Worm (Caenorhabditis elegans): ENCODE data around the gene K08H2.2.

The K08H2.2 gene

DNA sequence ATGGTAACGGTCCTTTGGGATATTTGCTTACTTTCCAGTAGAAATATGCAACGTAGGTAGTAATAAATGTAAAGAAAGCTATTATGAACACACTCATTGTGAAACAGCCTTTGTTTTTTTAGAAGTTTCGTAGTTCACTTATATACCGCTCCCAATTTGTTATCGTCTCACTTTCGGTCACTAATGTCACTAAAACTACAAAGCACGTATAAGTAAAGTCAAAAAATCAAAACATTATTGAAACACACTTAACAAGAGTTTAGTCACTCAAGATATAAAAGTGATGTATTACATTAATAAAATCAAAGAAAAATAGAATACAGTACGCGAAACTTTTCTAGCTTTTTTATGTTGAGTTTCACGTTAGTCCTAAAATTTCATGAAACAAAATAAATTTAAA, 39.3 kb upstream of the K08H2.2 start, which contains the start of gene cyp-14A3:
TSS of gene cyp-14A3 (minus strand) at position 101 of the 400 bp plus-strand sequence.
- no peak for TF ChIP-seq T07F8.4 (tag; optimal IDR thresholded peaks at IDR 0.05)
- no peak for TF ChIP-seq lsl-1 (GFP tag; optimal IDR thresholded peaks at IDR 0.05)
- no peak for TF ChIP-seq pbrm-1 (GFP tag; IDR thresholded peaks at IDR 0.05)
- TF ChIP-seq B0019.2 (GFP tag; conservative IDR thresholded peaks at IDR 0.05) = no peak
- no peak for TF ChIP-seq nhr-90 (tag; optimal IDR thresholded peaks at IDR 0.05)
- no peak for TF ChIP-seq F55B11.4 (tag; optimal IDR thresholded peaks at IDR 0.05; ENCODE audit: borderline replicate concordance, insufficient read depth)
- no peak for TF ChIP-seq snpc-3.4 (tag; optimal IDR thresholded peaks at IDR 0.05)
- TF ChIP-seq ceh-91 (GFP tag; IDR thresholded peaks at IDR 0.05) = no peak
- TF ChIP-seq somi-1 (GFP tag; optimal IDR thresholded peaks at IDR 0.05) = no peak
- no peak for TF ChIP-seq nhr-80 (tag; optimal IDR thresholded peaks at IDR 0.05)

DNA sequence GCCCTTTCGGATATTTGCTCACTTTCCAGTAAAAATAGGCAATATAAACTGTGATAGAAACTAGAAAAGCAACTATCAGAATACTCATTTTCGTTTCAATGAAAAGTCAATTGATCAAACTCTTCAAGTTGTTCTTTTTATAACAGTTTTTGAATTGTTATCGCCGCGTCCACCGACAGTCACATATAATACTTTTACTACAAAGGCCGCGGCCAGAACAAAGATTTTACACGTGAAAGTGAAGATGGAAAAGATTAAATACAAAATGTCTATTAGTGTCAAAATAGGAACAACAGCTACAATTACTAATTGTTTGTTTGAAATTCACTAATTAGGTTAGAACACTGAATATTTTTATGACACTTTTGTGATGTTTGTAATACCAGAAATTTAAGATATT, 34.8 kb upstream of the K08H2.2 start, which contains the start of gene cyp-14A2:
TSS of gene cyp-14A2 (minus strand) at position 101 of the 400 bp plus-strand sequence.
- no peak for TF ChIP-seq ccch-3 (GFP tag; optimal IDR thresholded peaks at IDR 0.05)
- TF ChIP-seq nhr-80 (tag; optimal IDR thresholded peaks at IDR 0.05) = peak; percentile 35

DNA sequence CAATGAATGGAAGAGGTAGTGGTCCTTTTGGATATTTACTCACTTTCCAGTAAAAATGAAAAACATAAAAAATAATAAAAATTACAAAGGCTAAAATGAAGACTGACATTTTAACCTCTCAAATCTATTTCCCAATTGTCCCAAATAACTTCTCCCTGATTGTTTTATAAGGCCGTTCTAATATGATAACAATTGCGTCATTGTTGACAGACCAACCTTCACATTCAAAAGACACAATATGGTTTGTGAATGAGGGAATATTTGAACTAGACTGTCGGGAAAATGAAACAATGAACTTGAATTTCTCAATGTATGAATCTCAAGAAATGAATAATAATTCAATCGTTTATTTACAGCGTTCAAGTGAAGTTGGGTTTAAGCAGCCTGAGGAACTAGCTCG, 32.5 kb upstream of the K08H2.2 start, which contains the start of gene cyp-14A1:
TSS of gene cyp-14A1 (minus strand) at position 126 of the 400 bp plus-strand sequence.
- TF ChIP-seq attf-3 (GFP tag; conservative IDR thresholded peaks at IDR 0.05) (no peak), T07F8.4 (tag; optimal IDR thresholded peaks at IDR 0.05) (no peak), bed-2 (GFP tag; IDR thresholded peaks at IDR 0.05) (no peak), akir-1 (GFP tag; optimal IDR thresholded peaks at IDR 0.05) (no peak), nfyb-1 (GFP tag; IDR thresholded peaks at IDR 0.05) (no peak), Y95B8A.8 (GFP tag; IDR thresholded peaks at IDR 0.05) (no peak), T26A5.8 (tag; optimal IDR thresholded peaks at IDR 0.05) (no peak), hlh-12 (tag; optimal IDR thresholded peaks at IDR 0.05) (no peak)

DNA sequence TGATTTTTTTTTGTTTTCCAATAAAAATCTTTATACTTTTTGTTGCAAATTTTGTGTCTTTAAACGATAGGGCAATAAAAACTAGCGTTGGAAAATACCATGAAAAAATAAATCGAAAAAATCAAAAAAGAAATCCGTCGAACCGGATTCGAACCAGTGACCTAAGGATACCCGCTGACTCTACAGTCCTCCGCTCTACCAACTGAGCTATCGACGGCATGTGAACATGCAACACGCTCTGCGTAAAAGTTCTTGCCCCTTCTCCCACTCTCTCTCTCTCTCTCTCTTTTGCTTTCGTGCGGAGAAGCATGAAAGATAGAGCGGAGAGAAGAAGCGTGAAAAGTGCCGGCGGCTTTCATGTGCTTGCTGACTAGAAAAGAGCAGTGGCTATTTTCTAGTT, 29.8 kb upstream of the K08H2.2 start:
- peak; percentile 83 for TF ChIP-seq hmg-1.2 (GFP tag; IDR thresholded peaks at IDR 0.05)
- peak; percentile 55 for TF ChIP-seq somi-1 (GFP tag; optimal IDR thresholded peaks at IDR 0.05)
- no peak for TF ChIP-seq F55B11.4 (tag; optimal IDR thresholded peaks at IDR 0.05; ENCODE audit: borderline replicate concordance, insufficient read depth)
- 0 out of 2 replicates have a peak, but pooled peaks have one; percentile 17 for TF ChIP-seq Y67H2A.10 (GFP tag; conservative IDR thresholded peaks at IDR 0.05)
- peak; percentile 88; the same call in 1 of the 2 replicates for TF ChIP-seq cebp-2 (GFP tag; IDR thresholded peaks at IDR 0.05)
- TF ChIP-seq ztf-22 (GFP tag; optimal IDR thresholded peaks at IDR 0.05) = no peak
- peak; percentile 89 for TF ChIP-seq nfyb-1 (GFP tag; IDR thresholded peaks at IDR 0.05)
- no peak for TF ChIP-seq F33H1.4 (GFP tag; IDR thresholded peaks at IDR 0.05)
- no peak for TF ChIP-seq C06A6.2 (GFP tag; conservative IDR thresholded peaks at IDR 0.05)
- TF ChIP-seq ceh-58 (GFP tag; IDR thresholded peaks at IDR 0.05) = no peak
- TF ChIP-seq B0019.2 (GFP tag; conservative IDR thresholded peaks at IDR 0.05) = no peak
- peak; percentile 0 to 52 for TF ChIP-seq let-607 (tag; optimal IDR thresholded peaks at IDR 0.05)
- TF ChIP-seq tbp1 (GFP tag; optimal IDR thresholded peaks at IDR 0.05) = peak; percentile 97
- TF ChIP-seq bed-1 (GFP tag; IDR thresholded peaks at IDR 0.05) = no peak
- no peak for TF ChIP-seq akir-1 (GFP tag; optimal IDR thresholded peaks at IDR 0.05)
- TF ChIP-seq ztf-3 (GFP tag; optimal IDR thresholded peaks at IDR 0.05) = no peak
- TF ChIP-seq madf-10 (tag; optimal IDR thresholded peaks at IDR 0.05) = peak; percentile 64
- TF ChIP-seq snpc-3.4 (tag; optimal IDR thresholded peaks at IDR 0.05) = peak; percentile 60
- 0 out of 2 replicates have a peak, but pooled peaks have one; percentile 9 for TF ChIP-seq Y95B8A.8 (GFP tag; IDR thresholded peaks at IDR 0.05)
- peak; percentile 86 for TF ChIP-seq Y56A3A.18 (GFP tag; IDR thresholded peaks at IDR 0.05)
- TF ChIP-seq mes-4 (tag; optimal IDR thresholded peaks at IDR 0.05) = peak; percentile 67
- TF ChIP-seq mel-28 (tag; optimal IDR thresholded peaks at IDR 0.05; ENCODE audit: borderline replicate concordance) = no peak
- TF ChIP-seq madf-3 (GFP tag; IDR thresholded peaks at IDR 0.05) = no peak
- TF ChIP-seq unc-130 (GFP tag; optimal IDR thresholded peaks at IDR 0.05) = peak; percentile 30
- no peak; the same call in none of the 2 replicates for TF ChIP-seq madf-6 (GFP tag; IDR thresholded peaks at IDR 0.05)
- no peak for TF ChIP-seq lsy-27 (tag; optimal IDR thresholded peaks at IDR 0.05; ENCODE audit: borderline replicate concordance, insufficient read depth)
- no peak for TF ChIP-seq F57C9.4 (tag; optimal IDR thresholded peaks at IDR 0.05)
- no peak for TF ChIP-seq dpff-1 (tag; optimal IDR thresholded peaks at IDR 0.05)
- TF ChIP-seq nhr-27 (tag; optimal IDR thresholded peaks at IDR 0.05) = no peak
- TF ChIP-seq T07F8.4 (tag; optimal IDR thresholded peaks at IDR 0.05) = peak; percentile 42
- peak; percentile 35; the same call in 1 of the 2 replicates for TF ChIP-seq bed-2 (GFP tag; IDR thresholded peaks at IDR 0.05)
- TF ChIP-seq lin-26 (GFP tag; IDR thresholded peaks at IDR 0.05) = peak; percentile 92
- TF ChIP-seq nhr-90 (tag; optimal IDR thresholded peaks at IDR 0.05) = peak; percentile 84

Data from whole organism, young adult.